Worm (Caenorhabditis elegans): ENCODE results near the gene ech-1.1.

Gene ech-1.1

ce11 chrV:15313529-15313928 is 47.8 kb downstream of the ech-1.1 start (continued):
- no peak for TF ChIP-seq mcd-1 (GFP tag; IDR thresholded peaks at IDR 0.05)

- no peak for TF ChIP-seq efl-1 (GFP tag; optimal IDR thresholded peaks at IDR 0.05)
- TF ChIP-seq nfyb-1 (GFP tag; IDR thresholded peaks at IDR 0.05) = no peak
- no peak for TF ChIP-seq athp-1 (tag; optimal IDR thresholded peaks at IDR 0.05)
- TF ChIP-seq sdz-38 (tag; optimal IDR thresholded peaks at IDR 0.05) = no peak
Measured at ce11 chrV:15310780-15311179, 50.5 kb downstream of the ech-1.1 start, which contains the start of gene irld-62. Gene irld-62, plus strand, starts transcription at chrV:15311080.

- no peak for TF ChIP-seq ZK185.1 (tag; optimal IDR thresholded peaks at IDR 0.05; ENCODE audit: poor library complexity, severe bottlenecking)
- no peak for TF ChIP-seq hrde-1 (tag; optimal IDR thresholded peaks at IDR 0.05; ENCODE audit: borderline replicate concordance)
- no peak for TF ChIP-seq ztf-3 (GFP tag; optimal IDR thresholded peaks at IDR 0.05)
- no peak for TF ChIP-seq him-1 (tag; optimal IDR thresholded peaks at IDR 0.05)
- TF ChIP-seq bed-2 (GFP tag; IDR thresholded peaks at IDR 0.05) = no peak
- no peak for TF ChIP-seq bed-1 (GFP tag; IDR thresholded peaks at IDR 0.05)
Measured at ce11 chrV:15309011-15309410, 52.3 kb downstream of the ech-1.1 start, which contains the start of gene srz-10. Gene srz-10, minus strand, starts transcription at chrV:15309098.
